Fruit fly (Drosophila melanogaster) whole organism, adult: ENCODE measurements around the gene NimB4.
A peak's percentile ranks its signal among the peaks of the same experiment; 100 is the strongest.

Source experiments
- CG11617 ChIP-seq: fragments of 200-800 bp; sonication (Bioruptor generic); optimal IDR thresholded peaks from 2 replicates; lab custom pipeline; 2017; ENCODE audit warnings: mild to moderate bottlenecking, missing biosample characterization, missing genetic modification reagents, missing genetic modification characterization
- CG14711 ChIP-seq: fragments of 200-800 bp; sonication (Bioruptor generic); optimal IDR thresholded peaks from 2 replicates; lab custom pipeline; 2018; ENCODE audit warnings: missing biosample characterization, mild to moderate bottlenecking, missing genetic modification characterization, moderate library complexity
- CG1620 ChIP-seq: fragments of 200-800 bp; sonication (Bioruptor generic); optimal IDR thresholded peaks from 2 replicates; lab custom pipeline; 2016; ENCODE audit warnings: missing biosample characterization, missing genetic modification characterization
- CG33017 ChIP-seq: fragments of 200-800 bp; sonication (Bioruptor generic); optimal IDR thresholded peaks from 2 replicates; lab custom pipeline; 2018; ENCODE audit warnings: missing biosample characterization, mild to moderate bottlenecking, missing genetic modification characterization, moderate library complexity
- CG5204 ChIP-seq: fragments of 200-800 bp; sonication (Bioruptor generic); optimal IDR thresholded peaks from 2 replicates; lab custom pipeline; 2016; ENCODE audit warnings: missing biosample characterization, missing genetic modification characterization
- CG7045 ChIP-seq: fragments of 200-800 bp; sonication (Bioruptor generic); optimal IDR thresholded peaks from 2 replicates; lab custom pipeline; 2017; ENCODE audit warnings: missing biosample characterization, mild to moderate bottlenecking, missing genetic modification characterization
- CG7101 ChIP-seq: fragments of 200-800 bp; sonication (Bioruptor generic); optimal IDR thresholded peaks from 2 replicates; lab custom pipeline; 2018; ENCODE audit warnings: missing biosample characterization, mild to moderate bottlenecking, missing genetic modification characterization, moderate library complexity
- Clk ChIP-seq: fragments of 200-800 bp; sonication (Bioruptor generic); optimal IDR thresholded peaks from 2 replicates; lab custom pipeline; 2017; ENCODE audit warnings: missing biosample characterization, missing genetic modification characterization
- Crg-1 ChIP-seq: fragments of 200-800 bp; sonication (Bioruptor generic); optimal IDR thresholded peaks from 2 replicates; lab custom pipeline; 2016; ENCODE audit warnings: missing biosample characterization, missing genetic modification characterization
- Hr96 ChIP-seq: fragments of 200-800 bp; sonication (Bioruptor generic); optimal IDR thresholded peaks from 2 replicates; lab custom pipeline; 2016; ENCODE audit warnings: missing biosample characterization, missing genetic modification characterization
- Mnt ChIP-seq: fragments of 200-800 bp; sonication (Bioruptor generic); optimal IDR thresholded peaks from 2 replicates; lab custom pipeline; 2016; ENCODE audit warnings: missing biosample characterization, mild to moderate bottlenecking, missing genetic modification characterization
- bab1 ChIP-seq: fragments of 200-800 bp; sonication (Bioruptor generic); optimal IDR thresholded peaks from 3 replicates; lab custom pipeline; 2019; ENCODE audit warnings: missing biosample characterization, mild to moderate bottlenecking, missing genetic modification characterization, moderate library complexity
- cic ChIP-seq: fragments of 200-800 bp; sonication (Bioruptor generic); optimal IDR thresholded peaks from 2 replicates; lab custom pipeline; 2017; ENCODE audit warnings: missing biosample characterization, mild to moderate bottlenecking, missing genetic modification characterization, moderate library complexity
- cnc ChIP-seq, 2 experiments: fragments of >200 bp; optimal IDR thresholded peaks; 2 replicates each; lab custom pipeline; 2017
- kay ChIP-seq: fragments of 200-800 bp; sonication (Bioruptor generic); peaks from one replicate; lab custom pipeline; 2016; ENCODE audit warnings: missing biosample characterization, missing genetic modification characterization, borderline replicate concordance
- ovo ChIP-seq: fragments of 200-800 bp; sonication (Bioruptor generic); optimal IDR thresholded peaks from 2 replicates; lab custom pipeline; 2016; ENCODE audit warnings: missing biosample characterization, missing genetic modification characterization
- pad ChIP-seq: fragments of 200-800 bp; sonication (Bioruptor generic); optimal IDR thresholded peaks from 3 replicates; lab custom pipeline; 2017; ENCODE audit warnings: missing biosample characterization, missing genetic modification characterization, mild to moderate bottlenecking, moderate library complexity, missing genetic modification reagents
- tj ChIP-seq: fragments of 200-800 bp; sonication (Bioruptor generic); optimal IDR thresholded peaks from 3 replicates; lab custom pipeline; 2017; ENCODE audit warnings: missing biosample characterization, mild to moderate bottlenecking, missing genetic modification characterization, moderate library complexity
- toe ChIP-seq: fragments of 200-800 bp; sonication (Bioruptor generic); optimal IDR thresholded peaks from 2 replicates; lab custom pipeline; 2016; ENCODE audit warnings: missing biosample characterization, missing genetic modification characterization

The NimB4 gene

DNA sequence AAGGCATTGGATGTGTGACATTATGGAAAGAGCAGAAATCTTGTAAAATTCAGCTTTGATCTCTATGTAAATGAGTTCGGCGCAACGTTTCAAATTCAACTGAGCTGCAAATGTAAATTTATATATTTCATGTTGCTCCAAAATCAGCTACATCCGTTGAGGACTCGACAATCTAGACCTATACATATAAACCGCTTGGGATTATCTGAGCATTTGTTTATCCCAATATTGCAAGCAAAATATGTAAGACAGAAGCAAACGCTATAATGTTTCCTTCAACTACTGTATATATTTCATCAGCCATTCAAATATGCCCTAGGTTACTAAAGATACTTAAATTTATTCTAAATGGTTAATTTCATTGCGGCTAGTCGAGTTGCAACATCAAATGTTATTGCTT lies 6.9 kb upstream of the NimB4 start, which contains the start of gene NimC1:
Gene NimC1, minus strand, starts transcription at position 101 of the 400 bp plus-strand sequence.
- TF ChIP-seq kay (GFP tag; lab: Kevin White, UChicago) (no peak), CG14711 (tag; lab: Kevin White, UChicago) (no peak), ovo (GFP tag; lab: Kevin White, UChicago) (no peak), Hr96 (GFP tag; lab: Kevin White, UChicago) (no peak), Crg-1 (GFP tag; lab: Kevin White, UChicago) (no peak)

DNA sequence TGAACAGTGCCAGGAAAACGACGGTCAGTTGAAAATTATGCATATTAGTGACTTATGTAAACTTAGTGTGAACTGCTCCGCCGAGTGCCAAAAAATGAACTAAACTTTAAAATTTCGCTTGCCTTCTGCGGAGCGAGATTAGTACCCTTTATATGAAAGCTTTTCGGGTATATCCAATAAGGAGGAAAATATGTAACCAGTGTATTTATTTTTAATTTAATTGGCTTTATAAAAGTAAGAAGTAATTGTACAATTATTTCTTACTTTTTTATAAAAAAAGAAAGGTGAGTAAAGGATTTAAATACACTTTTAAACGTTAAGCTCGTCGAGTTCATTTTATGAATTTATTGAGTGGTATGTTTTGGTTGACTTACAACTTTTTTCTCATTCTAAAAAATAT lies 3.1 kb upstream of the NimB4 start, which contains the start of gene He:
Gene He, minus strand, starts transcription at position 101 of the 400 bp plus-strand sequence.
- TF ChIP-seq Clk (GFP tag; lab: Kevin White, UChicago) = no peak
- TF ChIP-seq CG1620 = no peak

- TF ChIP-seq CG7045 (GFP tag; lab: Kevin White, UChicago) (no peak), CG1620 (no peak), bab1 (no peak), cic (GFP tag; lab: Kevin White, UChicago) (no peak)
Observed at dm6 chr2L:13967846-13968350, 1.9 kb downstream of the NimB4 start, which contains the start of gene NimB3. Gene NimB3, minus strand, starts transcription at chr2L:13967985.

- TF ChIP-seq Mnt = no peak
- no peak for TF ChIP-seq CG7045 (GFP tag; lab: Kevin White, UChicago)
Observed at dm6 chr2L:13966732-13967316, 3.0 kb downstream of the NimB4 start, which contains the start of gene NimB2. Gene NimB2, minus strand, starts transcription at chr2L:13967018.

DNA sequence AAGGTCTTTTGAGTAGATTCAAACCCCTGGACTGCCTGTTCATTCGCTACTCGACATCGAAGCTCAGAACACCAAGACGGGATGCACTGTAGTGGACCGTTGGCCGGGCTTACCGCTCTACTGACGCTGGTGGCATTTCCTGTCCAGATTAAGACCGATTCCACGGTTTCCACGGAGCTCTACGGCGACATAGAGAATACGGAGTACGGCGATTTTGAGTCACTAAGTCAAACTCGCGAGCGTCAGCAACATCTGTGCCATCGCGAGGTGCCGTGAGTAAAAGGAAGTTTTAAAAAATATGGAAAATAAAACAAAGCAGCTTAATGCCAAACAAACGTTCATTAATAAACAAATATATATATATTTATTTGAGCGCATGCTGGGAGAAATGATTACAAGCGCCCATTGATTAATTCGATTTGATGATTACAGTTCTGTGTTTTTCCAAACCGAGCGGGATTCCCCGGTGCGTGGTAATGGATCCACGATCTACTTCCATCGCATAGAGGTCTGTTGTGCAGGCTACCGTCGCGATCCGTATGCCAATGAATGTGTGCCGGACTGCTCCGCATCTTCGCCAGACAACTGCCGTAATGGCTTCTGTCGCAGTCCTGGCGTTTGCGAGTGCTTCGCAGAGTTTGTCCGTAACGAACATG lies 6.2 kb downstream of the NimB4 start, which contains the start of gene NimB1:
Gene NimB1, plus strand, starts transcription at position 41 of the 656 bp plus-strand sequence.
- TF ChIP-seq bab1 = no peak
- TF ChIP-seq cic (GFP tag; lab: Kevin White, UChicago) = peak; percentile 41

- TF ChIP-seq CG11617 (GFP tag; lab: Kevin White, UChicago) = no peak
- TF ChIP-seq CG7101 = no peak
- TF ChIP-seq Crg-1 (GFP tag; lab: Kevin White, UChicago) = no peak
- TF ChIP-seq ovo (GFP tag; lab: Kevin White, UChicago) = no peak
- no peak for TF ChIP-seq CG33017 (tag; lab: Kevin White, UChicago)
- no peak for TF ChIP-seq CG14711 (tag; lab: Kevin White, UChicago)
- TF ChIP-seq toe (GFP tag; lab: Kevin White, UChicago) = no peak
- TF ChIP-seq CG7045 (GFP tag; lab: Kevin White, UChicago) = no peak
- no peak for TF ChIP-seq kay (GFP tag; lab: Kevin White, UChicago)
- TF ChIP-seq cic (GFP tag; lab: Kevin White, UChicago) = no peak
- no peak for TF ChIP-seq Clk (GFP tag; lab: Kevin White, UChicago)
Observed at dm6 chr2L:13960399-13960798, 9.4 kb downstream of the NimB4 start.

DNA sequence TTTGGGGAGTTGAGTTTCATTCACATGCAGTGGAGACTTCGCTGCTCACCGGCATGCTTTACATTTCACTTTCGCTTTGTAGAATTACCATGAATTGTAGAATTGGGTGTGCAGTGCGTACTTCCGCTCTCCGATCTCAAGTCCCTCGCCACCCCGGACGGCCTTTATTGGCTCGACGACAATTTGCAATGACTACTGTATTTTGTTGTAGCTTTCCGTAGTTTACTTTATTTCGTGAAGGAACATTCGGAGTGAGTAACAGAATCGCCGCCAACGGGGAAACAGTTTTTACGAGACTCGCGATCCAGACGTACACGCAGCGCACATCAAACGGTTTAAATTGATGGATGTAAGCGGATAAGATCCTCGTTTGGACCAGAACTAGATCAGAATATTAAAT lies 12.5 kb downstream of the NimB4 start, which contains the start of gene NimA:
Gene NimA, plus strand, starts transcription at position 301 of the 400 bp plus-strand sequence.
- TF ChIP-seq toe (GFP tag; lab: Kevin White, UChicago) = no peak
- no peak for TF ChIP-seq CG14711 (tag; lab: Kevin White, UChicago)
- TF ChIP-seq bab1 = no peak
- no peak for TF ChIP-seq ovo (GFP tag; lab: Kevin White, UChicago)
- TF ChIP-seq CG11617 (GFP tag; lab: Kevin White, UChicago) = no peak
- TF ChIP-seq cic (GFP tag; lab: Kevin White, UChicago) = no peak
- no peak for TF ChIP-seq CG7045 (GFP tag; lab: Kevin White, UChicago)
- no peak for TF ChIP-seq cnc (optimal IDR thresholded peaks at IDR 0.05; lab: Kevin White, UChicago)
- TF ChIP-seq CG5204 (GFP tag; lab: Kevin White, UChicago) = no peak
- TF ChIP-seq Clk (GFP tag; lab: Kevin White, UChicago) = no peak
- TF ChIP-seq Crg-1 (GFP tag; lab: Kevin White, UChicago) = no peak
- no peak for TF ChIP-seq kay (GFP tag; lab: Kevin White, UChicago)
- TF ChIP-seq Mnt = no peak
- TF ChIP-seq Hr96 (GFP tag; lab: Kevin White, UChicago) = no peak
- no peak for TF ChIP-seq pad (GFP tag; lab: Kevin White, UChicago)
- TF ChIP-seq tj (GFP tag; lab: Kevin White, UChicago) = no peak
- TF ChIP-seq CG7101 = no peak

dm6 chr2L:13955775-13956174 lies 14.0 kb downstream of the NimB4 start:
- TF ChIP-seq cnc (optimal IDR thresholded peaks at IDR 0.05; lab: Kevin White, UChicago) = no peak
